Fruit fly (Drosophila melanogaster) whole organism, wandering third instar larva: ENCODE measurements around the gene CG31381.
A peak's percentile ranks its signal among the peaks of the same experiment; 100 is the strongest.

Source experiments
- Abd-B ChIP-seq: fragments of >200 bp; optimal IDR thresholded peaks from 2 replicates; lab custom pipeline; 2017; ENCODE audit warnings: missing biosample characterization, missing genetic modification characterization
- CG32264 ChIP-seq: fragments of 200-800 bp; sonication (Bioruptor generic); optimal IDR thresholded peaks from 2 replicates; lab custom pipeline; 2016; ENCODE audit warnings: missing biosample characterization, missing genetic modification characterization
- CG9705 ChIP-seq: fragments of 200-800 bp; sonication (Bioruptor generic); optimal IDR thresholded peaks from 2 replicates; lab custom pipeline; 2018; ENCODE audit warnings: missing biosample characterization, mild to moderate bottlenecking, missing genetic modification characterization
- CrebA ChIP-seq: fragments of 200-800 bp; sonication (Bioruptor generic); optimal IDR thresholded peaks from 2 replicates; lab custom pipeline; 2016; ENCODE audit warnings: missing biosample characterization, mild to moderate bottlenecking, missing genetic modification characterization, borderline replicate concordance
- Dfd ChIP-seq: fragments of >200 bp; optimal IDR thresholded peaks from 2 replicates; lab custom pipeline; 2017; ENCODE audit warnings: missing biosample characterization, missing genetic modification characterization
- Dif ChIP-seq: fragments of 200-275, 200-300 bp; sonication (Bioruptor generic); optimal IDR thresholded peaks from 2 replicates; lab custom pipeline; 2018; ENCODE audit warnings: missing biosample characterization, missing genetic modification characterization; ENCODE audit not compliant: partially characterized antibody
- GATAd ChIP-seq: sonication (Bioruptor generic); optimal IDR thresholded peaks from 2 replicates; lab custom pipeline; 2016; ENCODE audit warnings: missing biosample characterization, missing genetic modification characterization
- HLH106 ChIP-seq: fragments of 200-800 bp; optimal IDR thresholded peaks from 3 replicates; lab custom pipeline; 2019; ENCODE audit warnings: missing biosample characterization, mild to moderate bottlenecking, missing genetic modification characterization, moderate library complexity
- Hnf4 ChIP-seq: fragments of 200-800 bp; sonication (Bioruptor generic); optimal IDR thresholded peaks from 2 replicates; lab custom pipeline; 2016; ENCODE audit warnings: missing biosample characterization, mild to moderate bottlenecking, missing genetic modification characterization
- Hr78 ChIP-seq: fragments of >200 bp; optimal IDR thresholded peaks from 2 replicates; lab custom pipeline; 2017; ENCODE audit warnings: missing biosample characterization, missing genetic modification characterization
- Hr83 ChIP-seq: fragments of 200-300 bp; sonication (Bioruptor generic); optimal IDR thresholded peaks from 2 replicates; lab custom pipeline; 2016; ENCODE audit warnings: missing biosample characterization, mild to moderate bottlenecking, missing genetic modification characterization, moderate library complexity; ENCODE audit not compliant: poor library complexity, severe bottlenecking
- Jra ChIP-seq: sonication (Bioruptor generic); optimal IDR thresholded peaks from 2 replicates; lab custom pipeline; 2016; ENCODE audit warnings: missing biosample characterization, missing genetic modification characterization
- Mio ChIP-seq: sonication (Bioruptor generic); optimal IDR thresholded peaks from 2 replicates; lab custom pipeline; 2016; ENCODE audit warnings: missing biosample characterization, missing genetic modification characterization
- Myc ChIP-seq: fragments of >200 bp; optimal IDR thresholded peaks from 2 replicates; lab custom pipeline; 2017
- N ChIP-seq: fragments of >200 bp; optimal IDR thresholded peaks from 2 replicates; lab custom pipeline; 2018; ENCODE audit warnings: missing biosample characterization, missing external identifiers, missing genetic modification characterization
- OdsH ChIP-seq: fragments of 200-800 bp; sonication (Bioruptor generic); optimal IDR thresholded peaks from 2 replicates; lab custom pipeline; 2016; ENCODE audit warnings: missing biosample characterization, mild to moderate bottlenecking, missing genetic modification characterization
- Rel ChIP-seq, 2 experiments: fragments of 200-800 bp; sonication (Bioruptor generic) in 1 of 2; optimal IDR thresholded peaks; 2 replicates in 1 of 2; 3 replicates in 1 of 2; lab custom pipeline; 2016 to 2019; ENCODE audit warnings: mild to moderate bottlenecking in 2 of 2, missing biosample characterization in 2 of 2, missing genetic modification characterization in 2 of 2, moderate library complexity in 1 of 2
- Sp1 ChIP-seq: fragments of 200-800 bp; sonication (Bioruptor generic); optimal IDR thresholded peaks from 3 replicates; lab custom pipeline; 2019; ENCODE audit warnings: missing biosample characterization, mild to moderate bottlenecking, missing genetic modification characterization, moderate library complexity
- Vsx2 ChIP-seq: fragments of 200-300, 225-300 bp; sonication (Bioruptor generic); optimal IDR thresholded peaks from 2 replicates; lab custom pipeline; 2018; ENCODE audit warnings: missing biosample characterization, missing genetic modification characterization; ENCODE audit not compliant: partially characterized antibody
- br ChIP-seq: fragments of 200-800 bp; sonication (Bioruptor generic); optimal IDR thresholded peaks from 2 replicates; lab custom pipeline; 2016; ENCODE audit warnings: missing biosample characterization, missing genetic modification characterization
- brk ChIP-seq: fragments of 200-800 bp; sonication (Bioruptor generic); optimal IDR thresholded peaks from 2 replicates; lab custom pipeline; 2016; ENCODE audit warnings: missing biosample characterization, mild to moderate bottlenecking, missing genetic modification characterization
- dl ChIP-seq, 2 experiments: fragments of 175-275, 200-275 bp in 1 of 2; fragments of 200-275 bp in 1 of 2; sonication (Bioruptor generic); optimal IDR thresholded peaks; lab custom pipeline; 2018; ENCODE audit warnings: mild to moderate bottlenecking in 2 of 2, missing biosample characterization in 2 of 2, missing genetic modification characterization in 2 of 2, moderate library complexity in 2 of 2; ENCODE audit not compliant: partially characterized antibody in 2 of 2, insufficient read depth in 1 of 2
- dmrt93B ChIP-seq: fragments of 200-800 bp; sonication (Bioruptor generic); optimal IDR thresholded peaks from 2 replicates; lab custom pipeline; 2018; ENCODE audit warnings: missing biosample characterization, mild to moderate bottlenecking, missing genetic modification characterization
- dsf ChIP-seq: sonication (Bioruptor generic); optimal IDR thresholded peaks from 2 replicates; lab custom pipeline; 2016; ENCODE audit warnings: missing biosample characterization, missing genetic modification characterization, borderline replicate concordance
- ey ChIP-seq: fragments of 200-800 bp; sonication (Bioruptor generic); optimal IDR thresholded peaks from 2 replicates; lab custom pipeline; 2016; ENCODE audit warnings: missing biosample characterization, missing genetic modification characterization
- foxo ChIP-seq, 2 experiments: fragments of 200-800 bp; sonication (Bioruptor generic); optimal IDR thresholded peaks; 2 replicates in 1 of 2; 3 replicates in 1 of 2; lab custom pipeline; 2016 to 2017; ENCODE audit warnings: missing biosample characterization in 2 of 2, missing genetic modification characterization in 2 of 2
- fru ChIP-seq: fragments of 200-800 bp; sonication (Bioruptor generic); optimal IDR thresholded peaks from 3 replicates; lab custom pipeline; 2016; ENCODE audit warnings: missing biosample characterization, mild to moderate bottlenecking, missing genetic modification characterization
- h ChIP-seq: fragments of 200-800 bp; sonication (Bioruptor generic); optimal IDR thresholded peaks from 3 replicates; lab custom pipeline; 2016; ENCODE audit warnings: missing biosample characterization, mild to moderate bottlenecking, missing genetic modification characterization
- jim ChIP-seq: fragments of 175-275, 200-325 bp; sonication (Bioruptor generic); optimal IDR thresholded peaks from 2 replicates; lab custom pipeline; 2016; ENCODE audit warnings: missing biosample characterization, mild to moderate bottlenecking, missing genetic modification characterization
- lola ChIP-seq: fragments of >200 bp; optimal IDR thresholded peaks from 2 replicates; lab custom pipeline; 2017; ENCODE audit warnings: missing biosample characterization, missing genetic modification characterization
- pan ChIP-seq: fragments of >200 bp; optimal IDR thresholded peaks from 2 replicates; lab custom pipeline; 2017
- psq ChIP-seq: fragments of 200-800 bp; sonication (Bioruptor generic); optimal IDR thresholded peaks from 3 replicates; lab custom pipeline; 2017; ENCODE audit warnings: missing biosample characterization, mild to moderate bottlenecking, missing genetic modification characterization, moderate library complexity
- rgr ChIP-seq: fragments of 200-800 bp; sonication (Bioruptor generic); optimal IDR thresholded peaks from 3 replicates; lab custom pipeline; 2016; ENCODE audit warnings: missing biosample characterization, mild to moderate bottlenecking, missing genetic modification characterization
- sage ChIP-seq: fragments of 200-800 bp; sonication (Bioruptor generic); optimal IDR thresholded peaks from 2 replicates; lab custom pipeline; 2016; ENCODE audit warnings: missing biosample characterization, mild to moderate bottlenecking, missing genetic modification characterization
- sv ChIP-seq: fragments of 200-800 bp; sonication (Bioruptor generic); optimal IDR thresholded peaks from 3 replicates; lab custom pipeline; 2016; ENCODE audit warnings: missing biosample characterization, missing genetic modification characterization
- tai ChIP-seq: sonication (Bioruptor generic); optimal IDR thresholded peaks from 2 replicates; lab custom pipeline; 2016; ENCODE audit warnings: missing biosample characterization, missing genetic modification characterization
- usp ChIP-seq: fragments of >200 bp; optimal IDR thresholded peaks from 2 replicates; lab custom pipeline; 2017; ENCODE audit warnings: missing biosample characterization, missing genetic modification characterization
- woc ChIP-seq: sonication (Bioruptor generic); optimal IDR thresholded peaks from 2 replicates; lab custom pipeline; 2016; ENCODE audit warnings: missing biosample characterization, mild to moderate bottlenecking, missing genetic modification characterization

CG31381 gene

dm6 chr3R:24890217-24890616, 13.4 kb downstream of the CG31381 start:
- no peak for TF ChIP-seq Mio (GFP tag; lab: Kevin White, UChicago)
- no peak for TF ChIP-seq GATAd
- TF ChIP-seq, all 38 proteins: peak for 0

- TF ChIP-seq dmrt93B (no peak), usp (GFP tag; lab: Kevin White, UChicago) (no peak), jim (GFP tag; lab: Kevin White, UChicago) (no peak), CG32264 (GFP tag; lab: Kevin White, UChicago) (no peak), dsf (no peak), Myc (lab: Kevin White, UChicago) (no peak), dl (GFP tag; optimal IDR thresholded peaks at IDR 0.05; lab: Kevin White, UChicago; ENCODE audit: insufficient read depth in 1 of 2, partially characterized antibody in 2 of 2) (no peak), Hr83 (GFP tag; lab: Kevin White, UChicago) (no peak), fru (GFP tag; lab: Kevin White, UChicago) (no peak), Dfd (GFP tag; lab: Kevin White, UChicago) (no peak), HLH106 (tag; lab: Kevin White, UChicago) (no peak), woc (GFP tag; lab: Kevin White, UChicago) (no peak), sv (GFP tag; lab: Kevin White, UChicago) (no peak), h (no peak), ey (GFP tag; lab: Kevin White, UChicago) (no peak), psq (GFP tag; lab: Kevin White, UChicago) (no peak), br (GFP tag; lab: Kevin White, UChicago) (no peak), Hnf4 (GFP tag; lab: Kevin White, UChicago) (no peak), Jra (no peak)
Observed at dm6 chr3R:24890919-24891318, 14.1 kb downstream of the CG31381 start.

- TF ChIP-seq psq (GFP tag; lab: Kevin White, UChicago) = peak; percentile 87
- TF ChIP-seq br (GFP tag; lab: Kevin White, UChicago) = peak; percentile 11
- no peak for TF ChIP-seq Dfd (GFP tag; lab: Kevin White, UChicago)
- TF ChIP-seq Sp1 = peak; percentile 94
- peak; percentile 9 for TF ChIP-seq CrebA (GFP tag; lab: Kevin White, UChicago)
- TF ChIP-seq lola (GFP tag; lab: Kevin White, UChicago) = no peak
- peak; percentile 77 for TF ChIP-seq rgr
- TF ChIP-seq Mio (GFP tag; lab: Kevin White, UChicago) = no peak
- no peak for TF ChIP-seq Hr83 (GFP tag; lab: Kevin White, UChicago)
- TF ChIP-seq Vsx2 = peak; percentile 0
- peak in 1 of 2 experiments; percentile 88 for TF ChIP-seq foxo (GFP tag; optimal IDR thresholded peaks at IDR 0.05; lab: Kevin White, UChicago)
- peak; percentile 44 for TF ChIP-seq sv (GFP tag; lab: Kevin White, UChicago)
- no peak for TF ChIP-seq pan (lab: Kevin White, UChicago)
- TF ChIP-seq HLH106 (tag; lab: Kevin White, UChicago) = peak; percentile 91
- no peak for TF ChIP-seq Dif (GFP tag; lab: Kevin White, UChicago)
- no peak for TF ChIP-seq jim (GFP tag; lab: Kevin White, UChicago)
- TF ChIP-seq CG32264 (GFP tag; lab: Kevin White, UChicago) = no peak
- no peak for TF ChIP-seq Abd-B (GFP tag; lab: Kevin White, UChicago)
- TF ChIP-seq dsf = peak; percentile 16
- TF ChIP-seq usp (GFP tag; lab: Kevin White, UChicago) = no peak
- TF ChIP-seq fru (GFP tag; lab: Kevin White, UChicago) = peak; percentile 82
- TF ChIP-seq woc (GFP tag; lab: Kevin White, UChicago) = peak; percentile 37
- no peak for TF ChIP-seq N
- peak; percentile 14 for TF ChIP-seq Jra
- no peak for TF ChIP-seq GATAd
- TF ChIP-seq ey (GFP tag; lab: Kevin White, UChicago) = peak; percentile 35
- peak; percentile 48 for TF ChIP-seq Rel (GFP tag; optimal IDR thresholded peaks at IDR 0.05; lab: Kevin White, UChicago)
- TF ChIP-seq Rel (tag; optimal IDR thresholded peaks at IDR 0.05; lab: Kevin White, UChicago) = peak; percentile 39
- TF ChIP-seq OdsH (GFP tag; lab: Kevin White, UChicago) = peak; percentile 89
- no peak for TF ChIP-seq dl (GFP tag; optimal IDR thresholded peaks at IDR 0.05; lab: Kevin White, UChicago; ENCODE audit: insufficient read depth in 1 of 2, partially characterized antibody in 2 of 2)
- peak; percentile 43 for TF ChIP-seq CG9705
- peak; percentile 66 for TF ChIP-seq dmrt93B
- TF ChIP-seq sage (GFP tag; lab: Kevin White, UChicago) = peak; percentile 2
- no peak for TF ChIP-seq brk (GFP tag; lab: Kevin White, UChicago)
- no peak for TF ChIP-seq tai (GFP tag; lab: Kevin White, UChicago)
- no peak for TF ChIP-seq Hr78 (GFP tag; lab: Kevin White, UChicago)
- TF ChIP-seq h = peak; percentile 73
- no peak for TF ChIP-seq Hnf4 (GFP tag; lab: Kevin White, UChicago)
- TF ChIP-seq Myc (lab: Kevin White, UChicago) = no peak
Observed at dm6 chr3R:24893320-24893955, 16.6 kb downstream of the CG31381 start.
